Worm (Caenorhabditis elegans) whole organism, L3 larva: ENCODE results near the gene stg-1.

Experiments used
- R02D3.7 ChIP-seq: fragments of 150-350 bp; optimal IDR thresholded peaks from 2 replicates; lab custom pipeline; 2014; ENCODE audit warnings: missing biosample characterization, missing genetic modification characterization
- aly-2 ChIP-seq: fragments of 150-350 bp; optimal IDR thresholded peaks from 2 replicates; lab custom pipeline; 2014; ENCODE audit warnings: missing biosample characterization, missing genetic modification characterization
- ama-1 ChIP-seq: fragments of 150-350 bp; optimal IDR thresholded peaks from 2 replicates; lab custom pipeline; 2018
- egl-27 ChIP-seq: sonication (generic microtip); optimal IDR thresholded peaks from 4 replicates; lab custom pipeline; 2017; ENCODE audit warnings: missing biosample characterization, missing genetic modification reagents, missing genetic modification characterization
- lin-15B ChIP-seq: fragments of 150-350 bp; optimal IDR thresholded peaks from 2 replicates; lab custom pipeline; 2014; ENCODE audit warnings: missing biosample characterization, missing genetic modification characterization
- nfya-1 ChIP-seq: sonication (generic microtip); optimal IDR thresholded peaks from 2 replicates; lab custom pipeline; 2017; ENCODE audit warnings: missing genetic modification characterization, mild to moderate bottlenecking, missing compliant biosample characterization, antibody characterized with exemption, moderate library complexity; ENCODE audit not compliant: insufficient read depth
- nhr-67 ChIP-seq: fragments of 150-350 bp; optimal IDR thresholded peaks from 2 replicates; lab custom pipeline; 2014; ENCODE audit warnings: missing biosample characterization, missing genetic modification characterization
- nhr-76 ChIP-seq: fragments of 150-350 bp; sonication (generic microtip); optimal IDR thresholded peaks from 5 replicates; lab custom pipeline; 2014; ENCODE audit warnings: missing biosample characterization, missing genetic modification characterization
- sea-2 ChIP-seq: fragments of 150-350 bp; sonication (generic microtip); optimal IDR thresholded peaks from 4 replicates; lab custom pipeline; 2014; ENCODE audit warnings: missing biosample characterization, missing genetic modification reagents, missing genetic modification characterization
- tbx-2 ChIP-seq: sonication (generic microtip); optimal IDR thresholded peaks from 2 replicates; lab custom pipeline; 2016; ENCODE audit warnings: mild to moderate bottlenecking, missing genetic modification characterization, missing compliant biosample characterization

ce11 chrII:10008552-10008951 is 51.9 kb downstream of the stg-1 start:
- TF ChIP-seq nhr-76 (tag; lab: Kevin White, UChicago) (no peak), nfya-1 (tag; lab: Kevin White, UChicago) (no peak), ama-1 (no peak), sea-2 (no peak), egl-27 (tag; lab: Kevin White, UChicago) (no peak), R02D3.7 (no peak), lin-15B (tag; lab: Kevin White, UChicago) (no peak), nhr-67 (no peak), tbx-2 (no peak), aly-2 (tag; lab: Kevin White, UChicago) (no peak)
